Worm (Caenorhabditis elegans) whole organism, midembryonic: ENCODE results near the gene C12D5.10.

Experiments used
- T22C8.4 ChIP-seq: fragments of 200-800 bp; sonication (Bioruptor generic); IDR thresholded peaks from 2 replicates; pipeline ENCODE4 v1.3.6; 2022; ENCODE audit warnings: missing genetic modification characterization, missing compliant biosample characterization
- klf-2 ChIP-seq: fragments of 200-800 bp; sonication (Bioruptor generic); conservative IDR thresholded peaks from 2 replicates; pipeline ENCODE4 v1.3.6; 2022; ENCODE audit warnings: missing genetic modification reagents, missing genetic modification characterization, missing compliant biosample characterization
- med-1 ChIP-seq: sonication (generic microtip); optimal IDR thresholded peaks from 2 replicates; lab custom pipeline; 2017; ENCODE audit warnings: missing genetic modification characterization, mild to moderate bottlenecking, missing compliant biosample characterization, antibody characterized with exemption, missing genetic modification reagents; ENCODE audit not compliant: insufficient read depth

DNA sequence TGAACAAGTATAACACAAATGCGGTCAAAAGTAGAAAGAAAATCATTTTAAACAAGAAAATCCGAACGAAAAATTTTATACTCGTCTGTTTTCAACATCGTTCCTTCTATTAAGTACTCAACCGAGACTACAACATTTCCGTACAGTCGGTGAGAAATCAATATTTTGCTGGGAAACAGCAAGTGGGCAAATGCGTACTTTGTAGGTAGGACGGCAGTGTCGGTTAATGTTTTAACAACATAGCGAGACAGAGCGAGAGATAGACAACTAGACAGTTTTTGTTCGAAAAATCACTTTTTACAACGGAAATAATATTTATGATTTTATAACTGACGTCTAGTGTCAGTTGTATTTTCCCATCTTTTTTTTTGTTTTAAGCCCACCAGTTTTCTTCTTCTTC is 11.9 kb downstream of the C12D5.10 start, which contains the start of gene cyp-33A1:
- TF ChIP-seq klf-2 (GFP tag; lab: Robert Waterston, UW), result no peak
- no peak for TF ChIP-seq T22C8.4 (GFP tag; lab: Robert Waterston, UW)
- no peak for TF ChIP-seq med-1 (GFP tag; lab: Kevin White, UChicago)
